Worm (Caenorhabditis elegans) whole organism, mixed stage, embryonic: ENCODE results near the gene nspc-16.

Experiments used
- M03D4.4 ChIP-seq: sonication (generic microtip); optimal IDR thresholded peaks from 2 replicates; lab custom pipeline; 2017; ENCODE audit warnings: mild to moderate bottlenecking, missing genetic modification characterization, missing compliant biosample characterization
- blmp-1 ChIP-seq: fragments of 150-350 bp; optimal IDR thresholded peaks from 2 replicates; lab custom pipeline; 2014; ENCODE audit warnings: missing biosample characterization, missing genetic modification characterization
- ceh-39 ChIP-seq: fragments of 150-350 bp; optimal IDR thresholded peaks from 2 replicates; lab custom pipeline; 2014; ENCODE audit warnings: missing biosample characterization, missing genetic modification characterization
- ceh-43 ChIP-seq: fragments of 200-800 bp; sonication (Bioruptor generic); optimal IDR thresholded peaks from 2 replicates; lab custom pipeline; 2018; ENCODE audit warnings: mild to moderate bottlenecking, missing genetic modification characterization, moderate library complexity, missing compliant biosample characterization
- ceh-83 ChIP-seq: fragments of 200-800 bp; sonication (Bioruptor generic); optimal IDR thresholded peaks from 2 replicates; lab custom pipeline; 2018; ENCODE audit warnings: mild to moderate bottlenecking, missing genetic modification characterization, missing compliant biosample characterization
- ces-1 ChIP-seq: fragments of 150-350 bp; optimal IDR thresholded peaks from 2 replicates; lab custom pipeline; 2014; ENCODE audit warnings: missing biosample characterization, missing genetic modification reagents, missing genetic modification characterization
- cnd-1 ChIP-seq: fragments of 200-800 bp; sonication (Bioruptor generic); optimal IDR thresholded peaks from 2 replicates; lab custom pipeline; 2018; ENCODE audit warnings: mild to moderate bottlenecking, missing genetic modification characterization, missing compliant biosample characterization
- drap-1 ChIP-seq: fragments of 200-800 bp; sonication (Bioruptor generic); optimal IDR thresholded peaks from 3 replicates; lab custom pipeline; 2018; ENCODE audit warnings: mild to moderate bottlenecking, missing genetic modification characterization, missing compliant biosample characterization
- elt-1 ChIP-seq: sonication (generic microtip); optimal IDR thresholded peaks from 2 replicates; lab custom pipeline; 2017; ENCODE audit warnings: missing genetic modification characterization, mild to moderate bottlenecking, missing compliant biosample characterization, antibody characterized with exemption, moderate library complexity, borderline replicate concordance; ENCODE audit not compliant: insufficient read depth
- ham-2 ChIP-seq: fragments of 200-800 bp; sonication (Bioruptor generic); optimal IDR thresholded peaks from 2 replicates; lab custom pipeline; 2018; ENCODE audit warnings: mild to moderate bottlenecking, missing genetic modification characterization, missing compliant biosample characterization
- hlh-1 ChIP-seq: fragments of 150-350 bp; optimal IDR thresholded peaks from 2 replicates; lab custom pipeline; 2014; ENCODE audit warnings: missing biosample characterization, missing genetic modification reagents, missing genetic modification characterization
- lin-13 ChIP-seq: fragments of 150-350 bp; optimal IDR thresholded peaks from 2 replicates; lab custom pipeline; 2014; ENCODE audit warnings: missing biosample characterization, missing genetic modification characterization
- lin-32 ChIP-seq: fragments of 200-800 bp; sonication (Bioruptor generic); optimal IDR thresholded peaks from 2 replicates; lab custom pipeline; 2018; ENCODE audit warnings: mild to moderate bottlenecking, missing genetic modification characterization, missing compliant biosample characterization
- lsy-2 ChIP-seq: fragments of 150-350 bp; optimal IDR thresholded peaks from 2 replicates; lab custom pipeline; 2014; ENCODE audit warnings: missing biosample characterization, missing genetic modification characterization
- mab-5 ChIP-seq: fragments of 150-350 bp; optimal IDR thresholded peaks from 2 replicates; lab custom pipeline; 2014; ENCODE audit warnings: missing biosample characterization, missing genetic modification characterization
- mls-2 ChIP-seq: sonication (generic microtip); optimal IDR thresholded peaks from 2 replicates; lab custom pipeline; 2016; ENCODE audit warnings: mild to moderate bottlenecking, missing genetic modification characterization, moderate library complexity, missing compliant biosample characterization
- nhr-12 ChIP-seq: fragments of 150-350 bp; optimal IDR thresholded peaks from 2 replicates; lab custom pipeline; 2014; ENCODE audit warnings: missing biosample characterization, missing genetic modification characterization
- nhr-2 ChIP-seq: fragments of 150-350 bp; optimal IDR thresholded peaks from 2 replicates; lab custom pipeline; 2014; ENCODE audit warnings: missing biosample characterization, missing genetic modification characterization
- nhr-237 ChIP-seq: fragments of 150-350 bp; optimal IDR thresholded peaks from 2 replicates; lab custom pipeline; 2014; ENCODE audit warnings: missing biosample characterization, missing genetic modification characterization
- nhr-28 ChIP-seq: fragments of 150-350 bp; optimal IDR thresholded peaks from 2 replicates; lab custom pipeline; 2014; ENCODE audit warnings: missing biosample characterization, missing genetic modification characterization
- nhr-76 ChIP-seq: sonication (generic microtip); optimal IDR thresholded peaks from 2 replicates; lab custom pipeline; 2017; ENCODE audit warnings: missing biosample characterization, missing genetic modification characterization
- pha-4 ChIP-seq: fragments of 150-350 bp; optimal IDR thresholded peaks from 2 replicates; lab custom pipeline; 2018; ENCODE audit warnings: missing biosample characterization, missing genetic modification reagents, missing genetic modification characterization
- snpc-4 ChIP-seq: fragments of 150-350 bp; optimal IDR thresholded peaks from 2 replicates; lab custom pipeline; 2014; ENCODE audit warnings: missing biosample characterization, missing genetic modification characterization
- sptf-1 ChIP-seq: sonication (generic microtip); optimal IDR thresholded peaks from 2 replicates; lab custom pipeline; 2017; ENCODE audit warnings: mild to moderate bottlenecking, missing genetic modification characterization, moderate library complexity, missing compliant biosample characterization
- tbx-8 ChIP-seq: fragments of 200-800 bp; sonication (Bioruptor generic); optimal IDR thresholded peaks from 2 replicates; lab custom pipeline; 2018; ENCODE audit warnings: mild to moderate bottlenecking, missing genetic modification characterization, moderate library complexity, missing compliant biosample characterization
- unc-120 ChIP-seq: sonication (generic microtip); optimal IDR thresholded peaks from 2 replicates; lab custom pipeline; 2017; ENCODE audit warnings: missing genetic modification characterization, missing compliant biosample characterization; ENCODE audit not compliant: poor library complexity, severe bottlenecking
- unc-39 ChIP-seq: fragments of 150-350 bp; optimal IDR thresholded peaks from 2 replicates; lab custom pipeline; 2014; ENCODE audit warnings: missing biosample characterization, missing genetic modification characterization
- unc-62 ChIP-seq: fragments of 150-350 bp; optimal IDR thresholded peaks from 2 replicates; lab custom pipeline; 2014; ENCODE audit warnings: missing biosample characterization, missing genetic modification reagents, missing genetic modification characterization
- zip-8 ChIP-seq: fragments of 150-350 bp; optimal IDR thresholded peaks from 2 replicates; lab custom pipeline; 2014; ENCODE audit warnings: missing biosample characterization, missing genetic modification characterization
- ztf-11 ChIP-seq: fragments of 150-350 bp; optimal IDR thresholded peaks from 2 replicates; lab custom pipeline; 2014; ENCODE audit warnings: missing biosample characterization, missing genetic modification characterization

Gene nspc-16

ce11 chrX:14562286-14563086, 39.1 kb downstream of the nspc-16 start:
- TF ChIP-seq hlh-1 (tag; lab: Kevin White, UChicago) (peak; percentile 48), ham-2 (GFP tag; lab: Kevin White, UChicago) (no peak), ceh-83 (GFP tag; lab: Kevin White, UChicago) (no peak), drap-1 (no peak), lin-32 (GFP tag; lab: Kevin White, UChicago) (no peak), unc-62 (GFP tag; lab: Kevin White, UChicago) (peak; percentile 53), nhr-2 (tag; lab: Kevin White, UChicago) (no peak), snpc-4 (tag; lab: Kevin White, UChicago) (no peak), pha-4 (no peak), nhr-76 (tag; lab: Kevin White, UChicago) (no peak), ztf-11 (tag; lab: Kevin White, UChicago) (no peak), mls-2 (tag; lab: Kevin White, UChicago) (no peak), sptf-1 (no peak), ceh-43 (no peak), ces-1 (no peak), lsy-2 (tag; lab: Kevin White, UChicago) (no peak), zip-8 (no peak), elt-1 (tag; lab: Kevin White, UChicago) (peak; percentile 87), nhr-237 (no peak), M03D4.4 (no peak), tbx-8 (GFP tag; lab: Kevin White, UChicago) (no peak)

- TF ChIP-seq lin-32 (GFP tag; lab: Kevin White, UChicago) (no peak), nhr-12 (no peak), lsy-2 (tag; lab: Kevin White, UChicago) (no peak), elt-1 (tag; lab: Kevin White, UChicago) (no peak), mab-5 (tag; lab: Kevin White, UChicago) (no peak), unc-120 (tag; lab: Kevin White, UChicago) (no peak), drap-1 (no peak), sptf-1 (no peak), snpc-4 (tag; lab: Kevin White, UChicago) (no peak), unc-62 (GFP tag; lab: Kevin White, UChicago) (no peak)
Observed at ce11 chrX:14563818-14564217, 40.4 kb downstream of the nspc-16 start.

DNA sequence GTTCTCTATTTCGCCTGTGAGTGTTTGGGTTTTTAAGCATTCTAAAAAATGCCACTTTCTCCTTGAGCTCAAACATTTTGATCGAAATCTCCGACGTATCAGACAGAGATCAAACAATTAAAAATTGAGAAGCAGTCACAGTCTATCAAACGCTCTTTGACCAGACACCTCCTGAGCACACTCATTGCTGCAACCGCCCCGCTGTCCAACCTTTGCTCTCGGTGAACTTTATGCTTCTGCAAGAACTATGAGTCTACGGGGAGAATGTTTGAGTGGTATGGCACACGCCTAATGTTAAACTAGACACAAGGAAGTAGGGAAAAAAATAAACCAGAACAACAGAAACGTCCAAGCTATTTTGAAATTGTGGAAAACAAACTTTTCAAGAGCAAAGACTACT, 41.9 kb downstream of the nspc-16 start:
- no peak for TF ChIP-seq lin-13
- TF ChIP-seq unc-39: no peak
- TF ChIP-seq ceh-83 (GFP tag; lab: Kevin White, UChicago): no peak
- TF ChIP-seq cnd-1 (tag; lab: Kevin White, UChicago): no peak
- TF ChIP-seq M03D4.4: no peak
- TF ChIP-seq zip-8: no peak
- no peak for TF ChIP-seq nhr-2 (tag; lab: Kevin White, UChicago)
- TF ChIP-seq ceh-39 (tag; lab: Kevin White, UChicago): no peak
- no peak for TF ChIP-seq nhr-76 (tag; lab: Kevin White, UChicago)
- TF ChIP-seq hlh-1 (tag; lab: Kevin White, UChicago): no peak
- no peak for TF ChIP-seq tbx-8 (GFP tag; lab: Kevin White, UChicago)
- TF ChIP-seq nhr-28 (tag; lab: Kevin White, UChicago): no peak
- TF ChIP-seq lsy-2 (tag; lab: Kevin White, UChicago): no peak
- no peak for TF ChIP-seq mab-5 (tag; lab: Kevin White, UChicago)

ce11 chrX:14566047-14566446, 42.7 kb downstream of the nspc-16 start:
- peak; percentile 95 for TF ChIP-seq hlh-1 (tag; lab: Kevin White, UChicago)
- no peak for TF ChIP-seq M03D4.4
- TF ChIP-seq unc-120 (tag; lab: Kevin White, UChicago): peak; percentile 24
- peak; percentile 45 for TF ChIP-seq unc-62 (GFP tag; lab: Kevin White, UChicago)
- TF ChIP-seq, all 35 proteins: peak for 3

ce11 chrX:14568258-14568763, 44.9 kb downstream of the nspc-16 start:
- TF ChIP-seq lin-32 (GFP tag; lab: Kevin White, UChicago) (no peak), pha-4 (no peak), blmp-1 (tag; lab: Kevin White, UChicago) (no peak), ceh-43 (no peak), M03D4.4 (no peak), snpc-4 (tag; lab: Kevin White, UChicago) (no peak)
